Fruit fly (Drosophila melanogaster) whole organism, wandering third instar larva: ENCODE data around the gene Gprk2.

Experiments
- Abd-B ChIP-seq: fragments of >200 bp; optimal IDR thresholded peaks from 2 replicates; lab custom pipeline; 2017; ENCODE audit warnings: missing biosample characterization, missing genetic modification characterization
- CG32264 ChIP-seq: fragments of 200-800 bp; sonication (Bioruptor generic); optimal IDR thresholded peaks from 2 replicates; lab custom pipeline; 2016; ENCODE audit warnings: missing biosample characterization, missing genetic modification characterization
- CG9705 ChIP-seq: fragments of 200-800 bp; sonication (Bioruptor generic); optimal IDR thresholded peaks from 2 replicates; lab custom pipeline; 2018; ENCODE audit warnings: missing biosample characterization, mild to moderate bottlenecking, missing genetic modification characterization
- Dfd ChIP-seq: fragments of >200 bp; optimal IDR thresholded peaks from 2 replicates; lab custom pipeline; 2017; ENCODE audit warnings: missing biosample characterization, missing genetic modification characterization
- Dif ChIP-seq: fragments of 200-275, 200-300 bp; sonication (Bioruptor generic); optimal IDR thresholded peaks from 2 replicates; lab custom pipeline; 2018; ENCODE audit warnings: missing biosample characterization, missing genetic modification characterization; ENCODE audit not compliant: partially characterized antibody
- GATAd ChIP-seq: sonication (Bioruptor generic); optimal IDR thresholded peaks from 2 replicates; lab custom pipeline; 2016; ENCODE audit warnings: missing biosample characterization, missing genetic modification characterization
- HLH106 ChIP-seq: fragments of 200-800 bp; optimal IDR thresholded peaks from 3 replicates; lab custom pipeline; 2019; ENCODE audit warnings: missing biosample characterization, mild to moderate bottlenecking, missing genetic modification characterization, moderate library complexity
- Hnf4 ChIP-seq: fragments of 200-800 bp; sonication (Bioruptor generic); optimal IDR thresholded peaks from 2 replicates; lab custom pipeline; 2016; ENCODE audit warnings: missing biosample characterization, mild to moderate bottlenecking, missing genetic modification characterization
- Hr78 ChIP-seq: fragments of >200 bp; optimal IDR thresholded peaks from 2 replicates; lab custom pipeline; 2017; ENCODE audit warnings: missing biosample characterization, missing genetic modification characterization
- Jra ChIP-seq: sonication (Bioruptor generic); optimal IDR thresholded peaks from 2 replicates; lab custom pipeline; 2016; ENCODE audit warnings: missing biosample characterization, missing genetic modification characterization
- Mio ChIP-seq: sonication (Bioruptor generic); optimal IDR thresholded peaks from 2 replicates; lab custom pipeline; 2016; ENCODE audit warnings: missing biosample characterization, missing genetic modification characterization
- Myc ChIP-seq: fragments of >200 bp; optimal IDR thresholded peaks from 2 replicates; lab custom pipeline; 2017
- OdsH ChIP-seq: fragments of 200-800 bp; sonication (Bioruptor generic); optimal IDR thresholded peaks from 2 replicates; lab custom pipeline; 2016; ENCODE audit warnings: missing biosample characterization, mild to moderate bottlenecking, missing genetic modification characterization
- Rel ChIP-seq, 2 experiments: fragments of 200-800 bp; sonication (Bioruptor generic) in 1 of 2; optimal IDR thresholded peaks; 2 replicates in 1 of 2; 3 replicates in 1 of 2; lab custom pipeline; 2016 to 2019; ENCODE audit warnings: mild to moderate bottlenecking in 2 of 2, missing biosample characterization in 2 of 2, missing genetic modification characterization in 2 of 2, moderate library complexity in 1 of 2
- Sp1 ChIP-seq: fragments of 200-800 bp; sonication (Bioruptor generic); optimal IDR thresholded peaks from 3 replicates; lab custom pipeline; 2019; ENCODE audit warnings: missing biosample characterization, mild to moderate bottlenecking, missing genetic modification characterization, moderate library complexity
- Vsx2 ChIP-seq: fragments of 200-300, 225-300 bp; sonication (Bioruptor generic); optimal IDR thresholded peaks from 2 replicates; lab custom pipeline; 2018; ENCODE audit warnings: missing biosample characterization, missing genetic modification characterization; ENCODE audit not compliant: partially characterized antibody
- br ChIP-seq: fragments of 200-800 bp; sonication (Bioruptor generic); optimal IDR thresholded peaks from 2 replicates; lab custom pipeline; 2016; ENCODE audit warnings: missing biosample characterization, missing genetic modification characterization
- brk ChIP-seq: fragments of 200-800 bp; sonication (Bioruptor generic); optimal IDR thresholded peaks from 2 replicates; lab custom pipeline; 2016; ENCODE audit warnings: missing biosample characterization, mild to moderate bottlenecking, missing genetic modification characterization
- dl ChIP-seq, 2 experiments: fragments of 175-275, 200-275 bp in 1 of 2; fragments of 200-275 bp in 1 of 2; sonication (Bioruptor generic); optimal IDR thresholded peaks; lab custom pipeline; 2018; ENCODE audit warnings: mild to moderate bottlenecking in 2 of 2, missing biosample characterization in 2 of 2, missing genetic modification characterization in 2 of 2, moderate library complexity in 2 of 2; ENCODE audit not compliant: partially characterized antibody in 2 of 2, insufficient read depth in 1 of 2
- dsf ChIP-seq: sonication (Bioruptor generic); optimal IDR thresholded peaks from 2 replicates; lab custom pipeline; 2016; ENCODE audit warnings: missing biosample characterization, missing genetic modification characterization, borderline replicate concordance
- ey ChIP-seq: fragments of 200-800 bp; sonication (Bioruptor generic); optimal IDR thresholded peaks from 2 replicates; lab custom pipeline; 2016; ENCODE audit warnings: missing biosample characterization, missing genetic modification characterization
- foxo ChIP-seq, 2 experiments: fragments of 200-800 bp; sonication (Bioruptor generic); optimal IDR thresholded peaks; 2 replicates in 1 of 2; 3 replicates in 1 of 2; lab custom pipeline; 2016 to 2017; ENCODE audit warnings: missing biosample characterization in 2 of 2, missing genetic modification characterization in 2 of 2
- fru ChIP-seq: fragments of 200-800 bp; sonication (Bioruptor generic); optimal IDR thresholded peaks from 3 replicates; lab custom pipeline; 2016; ENCODE audit warnings: missing biosample characterization, mild to moderate bottlenecking, missing genetic modification characterization
- h ChIP-seq: fragments of 200-800 bp; sonication (Bioruptor generic); optimal IDR thresholded peaks from 3 replicates; lab custom pipeline; 2016; ENCODE audit warnings: missing biosample characterization, mild to moderate bottlenecking, missing genetic modification characterization
- jim ChIP-seq: fragments of 175-275, 200-325 bp; sonication (Bioruptor generic); optimal IDR thresholded peaks from 2 replicates; lab custom pipeline; 2016; ENCODE audit warnings: missing biosample characterization, mild to moderate bottlenecking, missing genetic modification characterization
- lola ChIP-seq: fragments of >200 bp; optimal IDR thresholded peaks from 2 replicates; lab custom pipeline; 2017; ENCODE audit warnings: missing biosample characterization, missing genetic modification characterization
- pan ChIP-seq: fragments of >200 bp; optimal IDR thresholded peaks from 2 replicates; lab custom pipeline; 2017
- psq ChIP-seq: fragments of 200-800 bp; sonication (Bioruptor generic); optimal IDR thresholded peaks from 3 replicates; lab custom pipeline; 2017; ENCODE audit warnings: missing biosample characterization, mild to moderate bottlenecking, missing genetic modification characterization, moderate library complexity
- rgr ChIP-seq: fragments of 200-800 bp; sonication (Bioruptor generic); optimal IDR thresholded peaks from 3 replicates; lab custom pipeline; 2016; ENCODE audit warnings: missing biosample characterization, mild to moderate bottlenecking, missing genetic modification characterization
- tai ChIP-seq: sonication (Bioruptor generic); optimal IDR thresholded peaks from 2 replicates; lab custom pipeline; 2016; ENCODE audit warnings: missing biosample characterization, missing genetic modification characterization
- usp ChIP-seq: fragments of >200 bp; optimal IDR thresholded peaks from 2 replicates; lab custom pipeline; 2017; ENCODE audit warnings: missing biosample characterization, missing genetic modification characterization
- woc ChIP-seq: sonication (Bioruptor generic); optimal IDR thresholded peaks from 2 replicates; lab custom pipeline; 2016; ENCODE audit warnings: missing biosample characterization, mild to moderate bottlenecking, missing genetic modification characterization

Gene Gprk2

dm6 chr3R:31370204-31370603 is 34.8 kb upstream of the Gprk2 start:
- TF ChIP-seq fru (GFP tag; lab: Kevin White, UChicago) (no peak), brk (GFP tag; lab: Kevin White, UChicago) (no peak), jim (no peak), lola (GFP tag; lab: Kevin White, UChicago) (no peak), Dfd (GFP tag; lab: Kevin White, UChicago) (peak; percentile 93)

DNA sequence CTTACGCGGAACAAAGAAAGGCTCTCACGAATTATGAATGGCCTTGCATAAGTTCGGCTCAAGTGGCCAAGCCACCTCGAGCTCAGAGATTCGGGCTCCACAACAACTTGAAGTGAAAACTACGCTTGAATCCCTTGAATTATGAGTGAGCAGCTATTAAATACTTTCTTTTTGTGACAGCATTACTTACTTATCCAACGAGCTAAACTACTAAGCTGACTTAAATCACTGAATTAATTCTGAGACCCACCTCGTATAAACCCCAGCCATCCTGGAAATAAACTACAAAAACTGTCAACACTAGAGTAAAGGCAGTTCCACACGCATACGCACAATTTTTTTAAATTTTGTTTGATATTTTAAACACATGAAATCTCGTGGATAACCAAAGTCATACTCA is 32.9 kb upstream of the Gprk2 start, which contains the start of gene gskt:
TSS of gene gskt (plus strand) at position 301 of the 400 bp plus-strand sequence.
- TF ChIP-seq Hnf4 (GFP tag; lab: Kevin White, UChicago) (no peak), CG32264 (GFP tag; lab: Kevin White, UChicago) (no peak), brk (GFP tag; lab: Kevin White, UChicago) (no peak), Abd-B (GFP tag; lab: Kevin White, UChicago) (no peak), Hr78 (no peak), Rel (GFP tag; optimal IDR thresholded peaks at IDR 0.05; lab: Kevin White, UChicago) (no peak), Rel (tag; optimal IDR thresholded peaks at IDR 0.05; lab: Kevin White, UChicago) (no peak), foxo (GFP tag; optimal IDR thresholded peaks at IDR 0.05; lab: Kevin White, UChicago) (no peak), br (GFP tag; lab: Kevin White, UChicago) (no peak), Jra (GFP tag; lab: Kevin White, UChicago) (no peak), usp (GFP tag; lab: Kevin White, UChicago) (no peak), Sp1 (GFP tag; lab: Kevin White, UChicago) (no peak), rgr (GFP tag; lab: Kevin White, UChicago) (no peak), GATAd (GFP tag; lab: Kevin White, UChicago) (no peak)

dm6 chr3R:31380489-31380888 is 24.6 kb upstream of the Gprk2 start:
- TF ChIP-seq Mio (GFP tag; lab: Kevin White, UChicago), result no peak
- TF ChIP-seq Vsx2 (GFP tag; lab: Kevin White, UChicago), result no peak
- TF ChIP-seq Jra (GFP tag; lab: Kevin White, UChicago), result no peak
- no peak for TF ChIP-seq tai (GFP tag; lab: Kevin White, UChicago)
- no peak for TF ChIP-seq HLH106 (tag; lab: Kevin White, UChicago)
- no peak for TF ChIP-seq br (GFP tag; lab: Kevin White, UChicago)
- no peak for TF ChIP-seq dl (GFP tag; optimal IDR thresholded peaks at IDR 0.05; lab: Kevin White, UChicago; ENCODE audit: insufficient read depth in 1 of 2, partially characterized antibody in 2 of 2)
- TF ChIP-seq psq, result no peak
- no peak for TF ChIP-seq woc (GFP tag; lab: Kevin White, UChicago)

DNA sequence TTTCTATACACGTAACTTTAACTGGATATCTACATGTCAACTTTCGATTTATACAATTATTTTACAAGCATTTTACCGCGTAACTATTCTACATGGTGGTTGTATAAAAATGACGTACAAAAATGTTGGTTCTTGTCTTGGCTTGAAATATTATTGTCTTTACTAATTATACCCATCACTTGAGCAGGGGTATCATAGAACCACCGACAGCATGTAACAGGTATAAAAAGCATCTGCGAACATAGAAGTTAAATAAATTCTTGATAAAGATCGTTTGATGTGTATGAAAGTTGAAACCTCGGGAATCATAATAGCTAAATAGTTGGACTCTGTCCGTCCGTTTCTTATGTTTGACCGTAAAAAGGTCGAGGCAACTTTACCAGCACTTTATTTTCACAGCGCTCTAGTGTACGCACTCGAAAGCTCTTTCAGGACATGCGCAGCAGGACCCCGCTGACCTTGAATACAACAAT is 23.8 kb upstream of the Gprk2 start:
- TF ChIP-seq h (GFP tag; lab: Kevin White, UChicago) (peak; percentile 54), lola (GFP tag; lab: Kevin White, UChicago) (no peak), pan (lab: Kevin White, UChicago) (peak; percentile 42), CG9705 (no peak), fru (GFP tag; lab: Kevin White, UChicago) (peak; percentile 84), psq (peak; percentile 63), Sp1 (GFP tag; lab: Kevin White, UChicago) (peak; percentile 76), dsf (GFP tag; lab: Kevin White, UChicago) (no peak), ey (GFP tag; lab: Kevin White, UChicago) (peak; percentile 67), Vsx2 (GFP tag; lab: Kevin White, UChicago) (no peak), foxo (GFP tag; optimal IDR thresholded peaks at IDR 0.05; lab: Kevin White, UChicago) (peak; percentile 21 to 67), Dif (no peak), br (GFP tag; lab: Kevin White, UChicago) (peak; percentile 80), rgr (GFP tag; lab: Kevin White, UChicago) (peak; percentile 76), HLH106 (tag; lab: Kevin White, UChicago) (peak; percentile 58), Rel (GFP tag; optimal IDR thresholded peaks at IDR 0.05; lab: Kevin White, UChicago) (no peak), Rel (tag; optimal IDR thresholded peaks at IDR 0.05; lab: Kevin White, UChicago) (no peak), CG32264 (GFP tag; lab: Kevin White, UChicago) (peak; percentile 35), Hr78 (no peak), Myc (no peak), usp (GFP tag; lab: Kevin White, UChicago) (no peak), dl (GFP tag; optimal IDR thresholded peaks at IDR 0.05; lab: Kevin White, UChicago; ENCODE audit: insufficient read depth in 1 of 2, partially characterized antibody in 2 of 2) (no peak), OdsH (GFP tag; lab: Kevin White, UChicago) (peak; percentile 59), tai (GFP tag; lab: Kevin White, UChicago) (no peak), woc (GFP tag; lab: Kevin White, UChicago) (peak; percentile 33), Abd-B (GFP tag; lab: Kevin White, UChicago) (no peak)
- TF ChIP-seq, all 38 proteins: peak for 13
